Worm (Caenorhabditis elegans) whole organism, mixed stage, embryonic: ENCODE data around the gene hpo-39.

Experiments
- M03D4.4 ChIP-seq: sonication (generic microtip); optimal IDR thresholded peaks from 2 replicates; lab custom pipeline; 2017; ENCODE audit warnings: mild to moderate bottlenecking, missing genetic modification characterization, missing compliant biosample characterization
- bed-3 ChIP-seq: fragments of 200-800 bp; sonication (Bioruptor generic); optimal IDR thresholded peaks from 3 replicates; lab custom pipeline; 2018; ENCODE audit warnings: mild to moderate bottlenecking, missing genetic modification characterization, moderate library complexity, missing compliant biosample characterization
- blmp-1 ChIP-seq: fragments of 150-350 bp; optimal IDR thresholded peaks from 2 replicates; lab custom pipeline; 2014; ENCODE audit warnings: missing biosample characterization, missing genetic modification characterization
- ceh-39 ChIP-seq: fragments of 150-350 bp; optimal IDR thresholded peaks from 2 replicates; lab custom pipeline; 2014; ENCODE audit warnings: missing biosample characterization, missing genetic modification characterization
- ceh-43 ChIP-seq: fragments of 200-800 bp; sonication (Bioruptor generic); optimal IDR thresholded peaks from 2 replicates; lab custom pipeline; 2018; ENCODE audit warnings: mild to moderate bottlenecking, missing genetic modification characterization, moderate library complexity, missing compliant biosample characterization
- ceh-83 ChIP-seq: fragments of 200-800 bp; sonication (Bioruptor generic); optimal IDR thresholded peaks from 2 replicates; lab custom pipeline; 2018; ENCODE audit warnings: mild to moderate bottlenecking, missing genetic modification characterization, missing compliant biosample characterization
- ces-1 ChIP-seq: fragments of 150-350 bp; optimal IDR thresholded peaks from 2 replicates; lab custom pipeline; 2014; ENCODE audit warnings: missing biosample characterization, missing genetic modification reagents, missing genetic modification characterization
- cnd-1 ChIP-seq: fragments of 200-800 bp; sonication (Bioruptor generic); optimal IDR thresholded peaks from 2 replicates; lab custom pipeline; 2018; ENCODE audit warnings: mild to moderate bottlenecking, missing genetic modification characterization, missing compliant biosample characterization
- elt-1 ChIP-seq: sonication (generic microtip); optimal IDR thresholded peaks from 2 replicates; lab custom pipeline; 2017; ENCODE audit warnings: missing genetic modification characterization, mild to moderate bottlenecking, missing compliant biosample characterization, antibody characterized with exemption, moderate library complexity, borderline replicate concordance; ENCODE audit not compliant: insufficient read depth
- flh-1 ChIP-seq: fragments of 200-800 bp; sonication (Bioruptor generic); optimal IDR thresholded peaks from 2 replicates; lab custom pipeline; 2018; ENCODE audit warnings: mild to moderate bottlenecking, missing genetic modification characterization, moderate library complexity, missing compliant biosample characterization
- ham-2 ChIP-seq: fragments of 200-800 bp; sonication (Bioruptor generic); optimal IDR thresholded peaks from 2 replicates; lab custom pipeline; 2018; ENCODE audit warnings: mild to moderate bottlenecking, missing genetic modification characterization, missing compliant biosample characterization
- hlh-1 ChIP-seq: fragments of 150-350 bp; optimal IDR thresholded peaks from 2 replicates; lab custom pipeline; 2014; ENCODE audit warnings: missing biosample characterization, missing genetic modification reagents, missing genetic modification characterization
- lin-13 ChIP-seq: fragments of 150-350 bp; optimal IDR thresholded peaks from 2 replicates; lab custom pipeline; 2014; ENCODE audit warnings: missing biosample characterization, missing genetic modification characterization
- lin-32 ChIP-seq: fragments of 200-800 bp; sonication (Bioruptor generic); optimal IDR thresholded peaks from 2 replicates; lab custom pipeline; 2018; ENCODE audit warnings: mild to moderate bottlenecking, missing genetic modification characterization, missing compliant biosample characterization
- lsy-2 ChIP-seq: fragments of 150-350 bp; optimal IDR thresholded peaks from 2 replicates; lab custom pipeline; 2014; ENCODE audit warnings: missing biosample characterization, missing genetic modification characterization
- mab-5 ChIP-seq: fragments of 150-350 bp; optimal IDR thresholded peaks from 2 replicates; lab custom pipeline; 2014; ENCODE audit warnings: missing biosample characterization, missing genetic modification characterization
- mep-1 ChIP-seq: fragments of 150-350 bp; optimal IDR thresholded peaks from 2 replicates; lab custom pipeline; 2017; ENCODE audit warnings: missing biosample characterization, missing genetic modification reagents, missing genetic modification characterization, inconsistent platforms
- mls-2 ChIP-seq: sonication (generic microtip); optimal IDR thresholded peaks from 2 replicates; lab custom pipeline; 2016; ENCODE audit warnings: mild to moderate bottlenecking, missing genetic modification characterization, moderate library complexity, missing compliant biosample characterization
- nhr-12 ChIP-seq: fragments of 150-350 bp; optimal IDR thresholded peaks from 2 replicates; lab custom pipeline; 2014; ENCODE audit warnings: missing biosample characterization, missing genetic modification characterization
- nhr-2 ChIP-seq: fragments of 150-350 bp; optimal IDR thresholded peaks from 2 replicates; lab custom pipeline; 2014; ENCODE audit warnings: missing biosample characterization, missing genetic modification characterization
- nhr-76 ChIP-seq: sonication (generic microtip); optimal IDR thresholded peaks from 2 replicates; lab custom pipeline; 2017; ENCODE audit warnings: missing biosample characterization, missing genetic modification characterization
- pha-4 ChIP-seq: fragments of 150-350 bp; optimal IDR thresholded peaks from 2 replicates; lab custom pipeline; 2018; ENCODE audit warnings: missing biosample characterization, missing genetic modification reagents, missing genetic modification characterization
- sem-2 ChIP-seq: fragments of 200-800 bp; sonication (Bioruptor generic); optimal IDR thresholded peaks from 2 replicates; lab custom pipeline; 2018; ENCODE audit warnings: mild to moderate bottlenecking, missing genetic modification characterization, missing compliant biosample characterization
- snpc-4 ChIP-seq: fragments of 150-350 bp; optimal IDR thresholded peaks from 2 replicates; lab custom pipeline; 2014; ENCODE audit warnings: missing biosample characterization, missing genetic modification characterization
- sptf-1 ChIP-seq: sonication (generic microtip); optimal IDR thresholded peaks from 2 replicates; lab custom pipeline; 2017; ENCODE audit warnings: mild to moderate bottlenecking, missing genetic modification characterization, moderate library complexity, missing compliant biosample characterization
- tbx-8 ChIP-seq: fragments of 200-800 bp; sonication (Bioruptor generic); optimal IDR thresholded peaks from 2 replicates; lab custom pipeline; 2018; ENCODE audit warnings: mild to moderate bottlenecking, missing genetic modification characterization, moderate library complexity, missing compliant biosample characterization
- unc-120 ChIP-seq: sonication (generic microtip); optimal IDR thresholded peaks from 2 replicates; lab custom pipeline; 2017; ENCODE audit warnings: missing genetic modification characterization, missing compliant biosample characterization; ENCODE audit not compliant: poor library complexity, severe bottlenecking
- unc-39 ChIP-seq: fragments of 150-350 bp; optimal IDR thresholded peaks from 2 replicates; lab custom pipeline; 2014; ENCODE audit warnings: missing biosample characterization, missing genetic modification characterization
- unc-62 ChIP-seq: fragments of 150-350 bp; optimal IDR thresholded peaks from 2 replicates; lab custom pipeline; 2014; ENCODE audit warnings: missing biosample characterization, missing genetic modification reagents, missing genetic modification characterization
- zip-8 ChIP-seq: fragments of 150-350 bp; optimal IDR thresholded peaks from 2 replicates; lab custom pipeline; 2014; ENCODE audit warnings: missing biosample characterization, missing genetic modification characterization
- ztf-11 ChIP-seq: fragments of 150-350 bp; optimal IDR thresholded peaks from 2 replicates; lab custom pipeline; 2014; ENCODE audit warnings: missing biosample characterization, missing genetic modification characterization

Gene hpo-39

ce11 chrV:4599225-4599624, 25.5 kb upstream of the hpo-39 start:
- no peak for TF ChIP-seq snpc-4 (tag; lab: Kevin White, UChicago)
- TF ChIP-seq lsy-2 (tag; lab: Kevin White, UChicago), result no peak
- no peak for TF ChIP-seq ceh-43 (GFP tag; lab: Kevin White, UChicago)
- no peak for TF ChIP-seq flh-1 (GFP tag; lab: Kevin White, UChicago)
- no peak for TF ChIP-seq blmp-1 (tag; lab: Kevin White, UChicago)
- TF ChIP-seq ham-2 (GFP tag; lab: Kevin White, UChicago), result no peak
- no peak for TF ChIP-seq ztf-11 (tag; lab: Kevin White, UChicago)
- no peak for TF ChIP-seq M03D4.4
- no peak for TF ChIP-seq ceh-39
- no peak for TF ChIP-seq ces-1
- TF ChIP-seq bed-3 (GFP tag; lab: Kevin White, UChicago), result no peak
- no peak for TF ChIP-seq mab-5 (tag; lab: Kevin White, UChicago)
- TF ChIP-seq nhr-2 (tag; lab: Kevin White, UChicago), result no peak
- no peak for TF ChIP-seq sptf-1
- TF ChIP-seq zip-8 (tag; lab: Kevin White, UChicago), result no peak
- no peak for TF ChIP-seq tbx-8 (GFP tag; lab: Kevin White, UChicago)
- TF ChIP-seq nhr-12 (tag; lab: Kevin White, UChicago), result no peak
- TF ChIP-seq nhr-76 (tag; lab: Kevin White, UChicago), result no peak

ce11 chrV:4598489-4598888, 24.8 kb upstream of the hpo-39 start:
- TF ChIP-seq mab-5 (tag; lab: Kevin White, UChicago) (no peak), lin-13 (tag; lab: Kevin White, UChicago) (no peak), blmp-1 (tag; lab: Kevin White, UChicago) (no peak), snpc-4 (tag; lab: Kevin White, UChicago) (no peak), mep-1 (tag; lab: Kevin White, UChicago) (no peak), bed-3 (GFP tag; lab: Kevin White, UChicago) (no peak), pha-4 (tag; lab: Kevin White, UChicago) (no peak), ztf-11 (tag; lab: Kevin White, UChicago) (no peak)

ce11 chrV:4590791-4591190, 17.1 kb upstream of the hpo-39 start:
- TF ChIP-seq ham-2 (GFP tag; lab: Kevin White, UChicago) (no peak), lsy-2 (tag; lab: Kevin White, UChicago) (no peak), nhr-12 (tag; lab: Kevin White, UChicago) (no peak), pha-4 (tag; lab: Kevin White, UChicago) (no peak), M03D4.4 (no peak), mep-1 (tag; lab: Kevin White, UChicago) (no peak), hlh-1 (tag; lab: Kevin White, UChicago) (no peak), sem-2 (GFP tag; lab: Kevin White, UChicago) (no peak), ceh-83 (GFP tag; lab: Kevin White, UChicago) (no peak), blmp-1 (tag; lab: Kevin White, UChicago) (no peak), mls-2 (tag; lab: Kevin White, UChicago) (no peak), unc-39 (tag; lab: Kevin White, UChicago) (no peak), flh-1 (GFP tag; lab: Kevin White, UChicago) (no peak), unc-120 (tag; lab: Kevin White, UChicago) (no peak), ceh-39 (no peak), cnd-1 (tag; lab: Kevin White, UChicago) (no peak), nhr-76 (tag; lab: Kevin White, UChicago) (no peak), lin-32 (GFP tag; lab: Kevin White, UChicago) (no peak), snpc-4 (tag; lab: Kevin White, UChicago) (no peak)
- TF ChIP-seq, all 35 proteins: peak for 0

ce11 chrV:4585009-4585408, 11.3 kb upstream of the hpo-39 start, which contains the start of gene Y61A9LA.1:
TSS of gene Y61A9LA.1 (plus strand) at chrV:4585309.
- TF ChIP-seq mls-2 (tag; lab: Kevin White, UChicago), result no peak
- no peak for TF ChIP-seq ham-2 (GFP tag; lab: Kevin White, UChicago)
- TF ChIP-seq unc-62 (GFP tag; lab: Kevin White, UChicago), result no peak
- TF ChIP-seq elt-1 (tag; lab: Kevin White, UChicago), result no peak
- TF ChIP-seq ceh-43 (GFP tag; lab: Kevin White, UChicago), result no peak
- TF ChIP-seq pha-4 (tag; lab: Kevin White, UChicago), result no peak
- TF ChIP-seq mep-1 (tag; lab: Kevin White, UChicago), result no peak
- no peak for TF ChIP-seq lin-32 (GFP tag; lab: Kevin White, UChicago)
- no peak for TF ChIP-seq unc-120 (tag; lab: Kevin White, UChicago)
